Worm (Caenorhabditis elegans) whole organism, L3 larva: ENCODE data around the gene sft-1.

Experiments
- R02D3.7 ChIP-seq: fragments of 150-350 bp; optimal IDR thresholded peaks from 2 replicates; lab custom pipeline; 2014; ENCODE audit warnings: missing biosample characterization, missing genetic modification characterization
- aly-2 ChIP-seq: fragments of 150-350 bp; optimal IDR thresholded peaks from 2 replicates; lab custom pipeline; 2014; ENCODE audit warnings: missing biosample characterization, missing genetic modification characterization
- ama-1 ChIP-seq: fragments of 150-350 bp; optimal IDR thresholded peaks from 2 replicates; lab custom pipeline; 2018
- ceh-28 ChIP-seq: fragments of 150-350 bp; optimal IDR thresholded peaks from 2 replicates; lab custom pipeline; 2014; ENCODE audit warnings: missing biosample characterization, missing genetic modification reagents, missing genetic modification characterization
- ceh-82 ChIP-seq: fragments of 150-350 bp; optimal IDR thresholded peaks from 2 replicates; lab custom pipeline; 2014; ENCODE audit warnings: missing biosample characterization, missing genetic modification characterization
- ceh-9 ChIP-seq: sonication (generic microtip); optimal IDR thresholded peaks from 2 replicates; lab custom pipeline; 2018; ENCODE audit warnings: missing biosample characterization, missing genetic modification characterization
- elt-1 ChIP-seq: fragments of 150-350 bp; optimal IDR thresholded peaks from 2 replicates; lab custom pipeline; 2014; ENCODE audit warnings: missing biosample characterization, missing genetic modification characterization
- elt-2 ChIP-seq: sonication (generic microtip); optimal IDR thresholded peaks from 2 replicates; lab custom pipeline; 2016; ENCODE audit warnings: missing genetic modification reagents, mild to moderate bottlenecking, missing genetic modification characterization, missing compliant biosample characterization
- elt-3 ChIP-seq, 3 experiments: fragments of 150-350 bp in 1 of 3; sonication (generic microtip) in 2 of 3; optimal IDR thresholded peaks; 2 replicates in 2 of 3; 4 replicates in 1 of 3; lab custom pipeline; 2014 to 2017; ENCODE audit warnings: missing biosample characterization in 3 of 3, missing genetic modification characterization in 3 of 3
- fkh-10 ChIP-seq: sonication (generic microtip); optimal IDR thresholded peaks from 2 replicates; lab custom pipeline; 2017; ENCODE audit warnings: missing biosample characterization, missing genetic modification reagents, missing genetic modification characterization
- hmg-11 ChIP-seq: sonication (generic microtip); optimal IDR thresholded peaks from 2 replicates; lab custom pipeline; 2016; ENCODE audit warnings: missing genetic modification characterization, missing compliant biosample characterization
- jun-1 ChIP-seq: fragments of 150-350 bp; optimal IDR thresholded peaks from 2 replicates; lab custom pipeline; 2014; ENCODE audit warnings: missing biosample characterization, missing genetic modification reagents, missing genetic modification characterization
- lin-39 ChIP-seq: fragments of 150-350 bp; optimal IDR thresholded peaks from 2 replicates; lab custom pipeline; 2018; ENCODE audit warnings: missing biosample characterization, missing genetic modification reagents, missing genetic modification characterization
- lsy-12 ChIP-seq: sonication (generic microtip); optimal IDR thresholded peaks from 2 replicates; lab custom pipeline; 2016; ENCODE audit warnings: mild to moderate bottlenecking, missing genetic modification characterization, missing compliant biosample characterization
- nfya-1 ChIP-seq: sonication (generic microtip); optimal IDR thresholded peaks from 2 replicates; lab custom pipeline; 2017; ENCODE audit warnings: missing genetic modification characterization, mild to moderate bottlenecking, missing compliant biosample characterization, antibody characterized with exemption, moderate library complexity; ENCODE audit not compliant: insufficient read depth
- nhr-25 ChIP-seq: sonication (generic microtip); optimal IDR thresholded peaks from 2 replicates; lab custom pipeline; 2017; ENCODE audit warnings: missing biosample characterization, missing genetic modification characterization
- nhr-28 ChIP-seq: fragments of 150-350 bp; optimal IDR thresholded peaks from 2 replicates; lab custom pipeline; 2014; ENCODE audit warnings: missing biosample characterization, missing genetic modification characterization
- nhr-43 ChIP-seq: sonication (generic microtip); optimal IDR thresholded peaks from 2 replicates; lab custom pipeline; 2016; ENCODE audit warnings: mild to moderate bottlenecking, missing genetic modification characterization, missing compliant biosample characterization; ENCODE audit not compliant: poor library complexity, severe bottlenecking
- nhr-77 ChIP-seq: fragments of 150-350 bp; optimal IDR thresholded peaks from 2 replicates; lab custom pipeline; 2014; ENCODE audit warnings: missing biosample characterization, missing genetic modification characterization
- pha-4 ChIP-seq: fragments of 150-350 bp; optimal IDR thresholded peaks from 2 replicates; lab custom pipeline; 2014; ENCODE audit warnings: missing biosample characterization, missing genetic modification reagents, missing genetic modification characterization
- pqm-1 ChIP-seq: fragments of 150-350 bp; optimal IDR thresholded peaks from 2 replicates; lab custom pipeline; 2017; ENCODE audit warnings: missing biosample characterization, missing genetic modification characterization, inconsistent platforms
- sea-2 ChIP-seq: fragments of 150-350 bp; sonication (generic microtip); optimal IDR thresholded peaks from 4 replicates; lab custom pipeline; 2014; ENCODE audit warnings: missing biosample characterization, missing genetic modification reagents, missing genetic modification characterization
- skn-1 ChIP-seq: fragments of 150-350 bp; optimal IDR thresholded peaks from 2 replicates; lab custom pipeline; 2014; ENCODE audit warnings: missing biosample characterization, missing genetic modification characterization
- unc-39 ChIP-seq: sonication (generic microtip); optimal IDR thresholded peaks from 4 replicates; lab custom pipeline; 2017; ENCODE audit warnings: missing biosample characterization, missing genetic modification characterization
- unc-62 ChIP-seq: fragments of 150-350 bp; sonication (generic microtip); optimal IDR thresholded peaks from 4 replicates; lab custom pipeline; 2014; ENCODE audit warnings: missing biosample characterization, missing genetic modification reagents, missing genetic modification characterization
- zag-1 ChIP-seq: fragments of 150-350 bp; optimal IDR thresholded peaks from 2 replicates; lab custom pipeline; 2014; ENCODE audit warnings: missing biosample characterization, missing genetic modification characterization
- ztf-11 ChIP-seq: fragments of 150-350 bp; optimal IDR thresholded peaks from 2 replicates; lab custom pipeline; 2014; ENCODE audit warnings: missing biosample characterization, missing genetic modification characterization
- ztf-4 ChIP-seq: fragments of 150-350 bp; optimal IDR thresholded peaks from 2 replicates; lab custom pipeline; 2014; ENCODE audit warnings: missing biosample characterization, missing genetic modification characterization

Gene sft-1

DNA sequence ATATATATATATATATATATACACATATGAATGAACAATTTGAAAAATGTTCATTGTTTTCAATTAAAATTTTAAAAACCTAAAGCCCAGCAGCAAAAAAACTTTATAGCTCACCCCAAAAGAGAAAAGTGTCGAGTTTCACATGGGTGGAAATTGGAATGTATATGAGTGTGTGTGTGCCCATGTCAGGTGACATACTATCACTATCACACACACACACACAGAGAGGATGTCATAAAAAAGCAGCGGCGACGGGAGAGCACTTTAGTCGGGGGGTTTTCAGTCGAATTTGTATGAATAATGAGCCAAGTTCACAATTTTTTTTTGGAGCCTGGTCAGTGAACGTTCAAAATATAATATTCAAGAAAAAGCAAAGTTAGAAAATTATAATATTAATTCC, 33.5 kb downstream of the sft-1 start (continued):
- TF ChIP-seq unc-62 (GFP tag; lab: Kevin White, UChicago) (no peak), ztf-11 (tag; lab: Kevin White, UChicago) (no peak), elt-2 (peak; percentile 76), jun-1 (tag; lab: Kevin White, UChicago) (peak; percentile 50), hmg-11 (tag; lab: Kevin White, UChicago) (no peak)

DNA sequence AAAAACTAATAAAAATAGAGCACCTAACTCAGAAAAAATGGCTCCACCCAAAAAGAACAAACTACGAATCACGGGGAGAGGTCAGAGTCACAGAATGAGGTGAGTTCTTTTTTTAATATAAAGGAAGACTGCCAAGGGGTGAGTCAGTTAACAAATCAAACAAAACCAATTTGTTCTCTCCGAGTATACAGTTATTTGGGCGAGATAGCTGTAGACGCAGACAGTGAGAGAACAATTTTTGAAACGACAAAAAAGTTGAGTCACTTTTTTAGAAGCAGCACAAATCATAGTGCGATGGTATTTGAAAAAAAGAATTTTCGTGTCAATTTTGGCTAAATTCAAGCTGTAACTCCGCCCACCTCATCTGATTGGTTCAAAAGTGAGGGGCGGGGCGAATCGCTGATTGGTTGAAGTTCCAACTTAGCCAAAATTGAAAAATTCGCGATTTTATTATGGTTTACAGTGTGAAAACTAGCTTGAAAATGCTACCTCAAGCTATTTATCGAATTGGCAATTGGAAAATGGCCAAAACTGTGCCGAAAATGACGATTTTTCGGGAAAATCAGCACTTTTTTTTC, 37.8 kb downstream of the sft-1 start:
- TF ChIP-seq unc-39 = no peak
- TF ChIP-seq ama-1 (lab: Kevin White, UChicago) = no peak
- TF ChIP-seq jun-1 (tag; lab: Kevin White, UChicago) = no peak
- no peak for TF ChIP-seq ceh-82
- TF ChIP-seq nfya-1 (tag; lab: Kevin White, UChicago) = peak; percentile 81
- TF ChIP-seq elt-1 (tag; lab: Kevin White, UChicago) = no peak
- TF ChIP-seq pha-4 (tag; lab: Kevin White, UChicago) = peak; percentile 83
- no peak for TF ChIP-seq pqm-1
- TF ChIP-seq skn-1 (tag; lab: Kevin White, UChicago) = no peak
- TF ChIP-seq, all 47 proteins: peak for 2

ce11 chrIII:3127074-3127596, 40.7 kb downstream of the sft-1 start, which contains the start of gene nipa-1:
nipa-1 (minus strand) TSS chrIII:3127124.
- TF ChIP-seq sea-2 (GFP tag; lab: Kevin White, UChicago) (no peak), elt-2 (no peak), zag-1 (tag; lab: Kevin White, UChicago) (no peak), ceh-9 (tag; lab: Kevin White, UChicago) (no peak), hmg-11 (tag; lab: Kevin White, UChicago) (no peak), lsy-12 (tag; lab: Kevin White, UChicago) (no peak), nhr-28 (no peak)

DNA sequence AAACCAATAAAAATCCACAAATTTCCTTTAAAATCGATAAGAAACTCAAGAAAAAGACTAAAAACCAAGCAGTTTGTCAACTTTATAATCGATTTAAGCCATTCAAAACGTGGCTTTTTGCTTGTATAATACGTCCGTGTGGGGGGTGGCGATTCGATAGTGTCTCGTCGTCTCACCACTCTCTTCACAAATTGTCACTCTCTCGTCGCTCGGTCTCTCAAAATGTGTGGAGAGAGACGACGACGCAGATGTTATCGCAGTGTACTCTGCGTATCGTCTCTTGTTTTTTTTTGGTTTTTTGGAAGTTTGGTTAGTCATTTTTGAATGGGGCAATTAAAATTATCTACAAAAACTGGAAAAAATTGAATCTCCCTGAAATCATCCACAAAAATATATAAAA, 41.1 kb downstream of the sft-1 start:
- TF ChIP-seq pqm-1 (peak; percentile 20), nhr-43 (tag; lab: Kevin White, UChicago) (no peak), ceh-28 (peak; percentile 48), elt-2 (peak; percentile 61), hmg-11 (tag; lab: Kevin White, UChicago) (peak; percentile 75), pha-4 (tag; lab: Kevin White, UChicago) (peak; percentile 10), nfya-1 (tag; lab: Kevin White, UChicago) (peak; percentile 66), aly-2 (no peak)

ce11 chrIII:3129036-3129435, 42.6 kb downstream of the sft-1 start, which contains the start of gene Y53G8B.1:
Y53G8B.1 (plus strand) TSS chrIII:3129277.
- peak; percentile 12 for TF ChIP-seq pqm-1
- no peak for TF ChIP-seq nhr-25
- peak; percentile 13 for TF ChIP-seq elt-2

ce11 chrIII:3136325-3137001, 50.0 kb downstream of the sft-1 start:
- TF ChIP-seq nhr-77 (tag; lab: Kevin White, UChicago) = no peak
- TF ChIP-seq fkh-10 (GFP tag; lab: Kevin White, UChicago) = no peak
- no peak for TF ChIP-seq R02D3.7 (tag; lab: Kevin White, UChicago)
- no peak for TF ChIP-seq elt-3 (tag; optimal IDR thresholded peaks at IDR 0.05; lab: Kevin White, UChicago)
- TF ChIP-seq lin-39 (tag; lab: Kevin White, UChicago) = no peak
- TF ChIP-seq pha-4 (tag; lab: Kevin White, UChicago) = no peak
- TF ChIP-seq ztf-4 (tag; lab: Kevin White, UChicago) = no peak

- TF ChIP-seq nfya-1 (tag; lab: Kevin White, UChicago) (peak; percentile 3), lsy-12 (tag; lab: Kevin White, UChicago) (no peak)
Observed at ce11 chrIII:3138087-3138486, 51.6 kb downstream of the sft-1 start.
